Worm (Caenorhabditis elegans) whole organism, late embryonic: ENCODE results near the gene unc-103.

Experiments used
- C08G9.2 ChIP-seq: sonication (generic microtip); optimal IDR thresholded peaks from 2 replicates; lab custom pipeline; 2016; ENCODE audit warnings: mild to moderate bottlenecking, missing genetic modification characterization, moderate library complexity, missing compliant biosample characterization
- F13H6.1 ChIP-seq: sonication (generic microtip); optimal IDR thresholded peaks from 2 replicates; lab custom pipeline; 2016; ENCODE audit warnings: missing genetic modification characterization, missing compliant biosample characterization
- Y22D7AL.16 ChIP-seq: sonication (generic microtip); optimal IDR thresholded peaks from 2 replicates; lab custom pipeline; 2016; ENCODE audit warnings: missing genetic modification characterization, missing compliant biosample characterization
- ceh-18 ChIP-seq: sonication (generic microtip); optimal IDR thresholded peaks from 2 replicates; lab custom pipeline; 2016; ENCODE audit warnings: missing genetic modification characterization, missing compliant biosample characterization
- ceh-19 ChIP-seq: fragments of 200-800 bp; sonication (Bioruptor generic); optimal IDR thresholded peaks from 2 replicates; lab custom pipeline; 2018; ENCODE audit warnings: mild to moderate bottlenecking, missing genetic modification characterization, missing compliant biosample characterization
- ceh-2 ChIP-seq: sonication (generic microtip); optimal IDR thresholded peaks from 2 replicates; lab custom pipeline; 2016; ENCODE audit warnings: missing genotype, missing genetic modification characterization, missing compliant biosample characterization
- ceh-30 ChIP-seq: fragments of 150-350 bp; optimal IDR thresholded peaks from 2 replicates; lab custom pipeline; 2014; ENCODE audit warnings: missing biosample characterization, missing genetic modification characterization
- ceh-31 ChIP-seq: sonication (generic microtip); optimal IDR thresholded peaks from 2 replicates; lab custom pipeline; 2016; ENCODE audit warnings: missing genetic modification characterization, missing compliant biosample characterization
- ceh-45 ChIP-seq: fragments of 200-800 bp; sonication (Bioruptor generic); IDR thresholded peaks from 2 replicates; pipeline ENCODE4 v1.3.6; 2022; ENCODE audit warnings: missing genetic modification reagents, missing genetic modification characterization, missing compliant biosample characterization
- ceh-48 ChIP-seq: sonication (generic microtip); optimal IDR thresholded peaks from 2 replicates; lab custom pipeline; 2016; ENCODE audit warnings: missing genetic modification characterization, inconsistent platforms, missing compliant biosample characterization
- ceh-6 ChIP-seq: fragments of 200-800 bp; sonication (Bioruptor generic); optimal IDR thresholded peaks from 2 replicates; lab custom pipeline; 2018; ENCODE audit warnings: mild to moderate bottlenecking, missing genetic modification characterization, missing compliant biosample characterization
- che-1 ChIP-seq: sonication (generic microtip); optimal IDR thresholded peaks from 2 replicates; lab custom pipeline; 2016; ENCODE audit warnings: mild to moderate bottlenecking, missing genetic modification characterization, missing compliant biosample characterization
- dve-1 ChIP-seq: sonication (generic microtip); optimal IDR thresholded peaks from 2 replicates; lab custom pipeline; 2017; ENCODE audit warnings: antibody characterized with exemption, mild to moderate bottlenecking, missing genetic modification characterization, missing compliant biosample characterization
- elt-2 ChIP-seq: sonication (generic microtip); optimal IDR thresholded peaks from 2 replicates; lab custom pipeline; 2016; ENCODE audit warnings: missing genetic modification reagents, missing genetic modification characterization, missing compliant biosample characterization
- ets-4 ChIP-seq: sonication (generic microtip); optimal IDR thresholded peaks from 2 replicates; lab custom pipeline; 2016; ENCODE audit warnings: missing genetic modification characterization, missing compliant biosample characterization
- fkh-6 ChIP-seq: sonication (generic microtip); optimal IDR thresholded peaks from 2 replicates; lab custom pipeline; 2016; ENCODE audit warnings: missing genetic modification characterization, missing compliant biosample characterization
- gmeb-2 ChIP-seq: sonication (generic microtip); optimal IDR thresholded peaks from 2 replicates; lab custom pipeline; 2016; ENCODE audit warnings: missing genetic modification characterization, inconsistent platforms, missing compliant biosample characterization
- hlh-13 ChIP-seq: fragments of 200-800 bp; sonication (Bioruptor generic); optimal IDR thresholded peaks from 2 replicates; lab custom pipeline; 2018; ENCODE audit warnings: mild to moderate bottlenecking, missing genetic modification characterization, missing compliant biosample characterization
- hlh-15 ChIP-seq: sonication (generic microtip); optimal IDR thresholded peaks from 2 replicates; lab custom pipeline; 2016; ENCODE audit warnings: missing genetic modification characterization, missing compliant biosample characterization
- hlh-30 ChIP-seq: sonication (generic microtip); optimal IDR thresholded peaks from 2 replicates; lab custom pipeline; 2017; ENCODE audit warnings: antibody characterized with exemption, missing genetic modification characterization, missing compliant biosample characterization; ENCODE audit not compliant: insufficient read depth
- lim-6 ChIP-seq: sonication (generic microtip); optimal IDR thresholded peaks from 2 replicates; lab custom pipeline; 2016; ENCODE audit warnings: missing genetic modification characterization, missing compliant biosample characterization
- lin-11 ChIP-seq: fragments of 200-800 bp; sonication (Bioruptor generic); optimal IDR thresholded peaks from 2 replicates; lab custom pipeline; 2018; ENCODE audit warnings: mild to moderate bottlenecking, missing genetic modification characterization, missing compliant biosample characterization
- mec-3 ChIP-seq: sonication (generic microtip); optimal IDR thresholded peaks from 2 replicates; lab custom pipeline; 2016; ENCODE audit warnings: borderline replicate concordance, missing genetic modification characterization, missing compliant biosample characterization
- nfya-1 ChIP-seq: sonication (generic microtip); optimal IDR thresholded peaks from 2 replicates; lab custom pipeline; 2017; ENCODE audit warnings: missing genetic modification characterization, mild to moderate bottlenecking, missing compliant biosample characterization, antibody characterized with exemption, moderate library complexity
- nhr-232 ChIP-seq: sonication (generic microtip); optimal IDR thresholded peaks from 2 replicates; lab custom pipeline; 2016; ENCODE audit warnings: missing genetic modification characterization, missing compliant biosample characterization
- npax-4 ChIP-seq: sonication (generic microtip); optimal IDR thresholded peaks from 2 replicates; lab custom pipeline; 2016; ENCODE audit warnings: missing genetic modification characterization, missing compliant biosample characterization
- odd-2 ChIP-seq: sonication (generic microtip); optimal IDR thresholded peaks from 2 replicates; lab custom pipeline; 2017; ENCODE audit warnings: antibody characterized with exemption, mild to moderate bottlenecking, missing genetic modification characterization, missing compliant biosample characterization
- pag-3 ChIP-seq: sonication (generic microtip); optimal IDR thresholded peaks from 2 replicates; lab custom pipeline; 2016; ENCODE audit warnings: missing compliant biosample characterization, missing genetic modification characterization, borderline replicate concordance
- pax-1 ChIP-seq: fragments of 150-350 bp; optimal IDR thresholded peaks from 2 replicates; lab custom pipeline; 2014; ENCODE audit warnings: missing biosample characterization, missing genetic modification characterization
- pha-2 ChIP-seq: sonication (generic microtip); optimal IDR thresholded peaks from 2 replicates; lab custom pipeline; 2017; ENCODE audit warnings: mild to moderate bottlenecking, missing genetic modification characterization, missing compliant biosample characterization
- pha-4 ChIP-seq: fragments of 150-350 bp; optimal IDR thresholded peaks from 2 replicates; lab custom pipeline; 2018; ENCODE audit warnings: missing biosample characterization, missing genetic modification reagents, missing genetic modification characterization
- pqm-1 ChIP-seq: sonication (generic microtip); optimal IDR thresholded peaks from 2 replicates; lab custom pipeline; 2016; ENCODE audit warnings: missing genetic modification characterization, missing compliant biosample characterization
- pros-1 ChIP-seq: fragments of 150-350 bp; optimal IDR thresholded peaks from 2 replicates; lab custom pipeline; 2014; ENCODE audit warnings: missing biosample characterization, missing genetic modification reagents, missing genetic modification characterization
- ref-2 ChIP-seq: sonication (generic microtip); optimal IDR thresholded peaks from 2 replicates; lab custom pipeline; 2016; ENCODE audit warnings: missing genetic modification characterization, missing compliant biosample characterization
- sox-4 ChIP-seq: sonication (generic microtip); optimal IDR thresholded peaks from 2 replicates; lab custom pipeline; 2017; ENCODE audit warnings: mild to moderate bottlenecking, missing genetic modification characterization, inconsistent platforms, missing compliant biosample characterization
- tbx-2 ChIP-seq: sonication (generic microtip); optimal IDR thresholded peaks from 2 replicates; lab custom pipeline; 2016; ENCODE audit warnings: missing genetic modification characterization, missing compliant biosample characterization
- tbx-7 ChIP-seq: sonication (generic microtip); optimal IDR thresholded peaks from 2 replicates; lab custom pipeline; 2016; ENCODE audit warnings: missing genotype, missing genetic modification characterization, missing compliant biosample characterization
- ttx-3 ChIP-seq: sonication (generic microtip); optimal IDR thresholded peaks from 2 replicates; lab custom pipeline; 2016; ENCODE audit warnings: missing genetic modification reagents, missing genetic modification characterization, missing compliant biosample characterization
- unc-3 ChIP-seq, 2 experiments: fragments of 200-800 bp in 1 of 2; sonication (Bioruptor generic) in 1 of 2; sonication (generic microtip) in 1 of 2; conservative IDR thresholded peaks in 1 of 2; optimal IDR thresholded peaks in 1 of 2; 2 replicates each; pipeline versions ENCODE4 v1.3.6 to Lab custom; 2016 to 2022; ENCODE audit warnings: missing compliant biosample characterization in 2 of 2, missing genetic modification characterization in 2 of 2, missing genetic modification reagents in 1 of 2
- unc-42 ChIP-seq: sonication (generic microtip); optimal IDR thresholded peaks from 2 replicates; lab custom pipeline; 2016; ENCODE audit warnings: missing genotype, missing genetic modification characterization, missing compliant biosample characterization
- unc-55 ChIP-seq: sonication (generic microtip); optimal IDR thresholded peaks from 2 replicates; lab custom pipeline; 2017; ENCODE audit warnings: missing biosample characterization, missing genetic modification reagents, missing genetic modification characterization
- unc-86 ChIP-seq: sonication (generic microtip); optimal IDR thresholded peaks from 2 replicates; lab custom pipeline; 2016; ENCODE audit warnings: missing genetic modification characterization, missing compliant biosample characterization

The unc-103 gene

ce11 chrIII:4134059-4134458 is 18.9 kb downstream of the unc-103 start:
- TF ChIP-seq pag-3, result no peak
- no peak for TF ChIP-seq pha-4 (tag; lab: Kevin White, UChicago)
- TF ChIP-seq unc-42 (tag; lab: Kevin White, UChicago), result no peak
- TF ChIP-seq ceh-30 (tag; lab: Kevin White, UChicago), result no peak
- no peak for TF ChIP-seq F13H6.1
- no peak for TF ChIP-seq tbx-7 (tag; lab: Kevin White, UChicago)
- TF ChIP-seq lim-6 (tag; lab: Kevin White, UChicago), result no peak
- no peak for TF ChIP-seq Y22D7AL.16 (tag; lab: Kevin White, UChicago)
- TF ChIP-seq nfya-1 (tag; lab: Kevin White, UChicago), result no peak
- TF ChIP-seq, all 69 proteins: peak for 0

ce11 chrIII:4137180-4137579 is 22.0 kb downstream of the unc-103 start:
- TF ChIP-seq ceh-2, result no peak
- no peak for TF ChIP-seq ref-2
- no peak for TF ChIP-seq ceh-19
- no peak for TF ChIP-seq ets-4
- TF ChIP-seq ceh-48, result no peak
- no peak for TF ChIP-seq tbx-7 (tag; lab: Kevin White, UChicago)
- TF ChIP-seq pag-3, result no peak
- TF ChIP-seq ceh-30 (tag; lab: Kevin White, UChicago), result no peak
- no peak for TF ChIP-seq hlh-13 (GFP tag; lab: Kevin White, UChicago)
- no peak for TF ChIP-seq pros-1 (tag; lab: Kevin White, UChicago)
- no peak for TF ChIP-seq hlh-30 (tag; lab: Kevin White, UChicago)
- no peak for TF ChIP-seq pha-2 (tag; lab: Kevin White, UChicago)
- TF ChIP-seq ttx-3 (tag; lab: Kevin White, UChicago), result no peak
- TF ChIP-seq unc-42 (tag; lab: Kevin White, UChicago), result no peak
- no peak for TF ChIP-seq lin-11 (tag; lab: Kevin White, UChicago)

DNA sequence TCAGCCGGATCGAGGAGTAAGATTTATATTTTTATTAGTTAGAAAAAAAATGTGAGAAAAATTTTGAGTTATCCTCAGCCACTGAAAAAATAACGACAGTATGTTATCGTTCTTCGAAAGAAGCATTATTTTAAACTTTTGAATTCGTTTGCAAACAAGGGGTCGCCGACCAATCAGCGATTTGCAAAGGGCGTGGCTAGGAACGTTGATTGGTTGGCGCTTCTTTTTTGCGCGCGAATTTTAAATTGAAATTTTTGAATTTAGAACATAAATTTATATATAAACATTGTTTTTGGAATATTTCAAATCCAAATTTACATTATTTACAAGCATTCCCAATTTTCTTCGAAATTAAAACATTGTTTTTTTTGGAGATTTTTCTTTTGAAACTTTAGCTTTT is 28.0 kb downstream of the unc-103 start:
- TF ChIP-seq pqm-1 (tag; lab: Kevin White, UChicago) (no peak), nfya-1 (tag; lab: Kevin White, UChicago) (peak; percentile 79)

- TF ChIP-seq pha-2 (tag; lab: Kevin White, UChicago) (no peak), nhr-232 (no peak), fkh-6 (tag; lab: Kevin White, UChicago) (no peak), pax-1 (tag; lab: Kevin White, UChicago) (no peak), gmeb-2 (tag; lab: Kevin White, UChicago) (no peak), hlh-30 (tag; lab: Kevin White, UChicago) (peak; percentile 1), ceh-31 (tag; lab: Kevin White, UChicago) (peak; percentile 15), ceh-45 (GFP tag; lab: Robert Waterston, UW) (no peak), che-1 (tag; lab: Kevin White, UChicago) (no peak), odd-2 (no peak), ceh-30 (tag; lab: Kevin White, UChicago) (peak; percentile 62), lin-11 (tag; lab: Kevin White, UChicago) (no peak), elt-2 (tag; lab: Kevin White, UChicago) (peak; percentile 36), ceh-6 (GFP tag; lab: Kevin White, UChicago) (no peak), tbx-2 (tag; lab: Kevin White, UChicago) (peak; percentile 5), unc-3 (GFP tag; conservative IDR thresholded peaks at IDR 0.05; lab: Robert Waterston, UW) (no peak), unc-3 (tag; optimal IDR thresholded peaks at IDR 0.05; lab: Kevin White, UChicago) (no peak), npax-4 (tag; lab: Kevin White, UChicago) (no peak), unc-42 (tag; lab: Kevin White, UChicago) (no peak), nfya-1 (tag; lab: Kevin White, UChicago) (peak; percentile 81), unc-86 (tag; lab: Kevin White, UChicago) (peak; percentile 23), mec-3 (tag; lab: Kevin White, UChicago) (no peak), dve-1 (tag; lab: Kevin White, UChicago) (no peak), sox-4 (tag; lab: Kevin White, UChicago) (no peak), C08G9.2 (tag; lab: Kevin White, UChicago) (no peak), hlh-15 (tag; lab: Kevin White, UChicago) (no peak), ceh-18 (tag; lab: Kevin White, UChicago) (peak; percentile 15), unc-55 (GFP tag; lab: Kevin White, UChicago) (peak; percentile 74)
Observed at ce11 chrIII:4150919-4151318, 35.7 kb downstream of the unc-103 start.
